Worm (Caenorhabditis elegans) whole organism, early embryonic: ENCODE measurements around the gene Y69A2AR.32.

ENCODE experiments used
- ama-1 ChIP-seq: fragments of 150-350 bp; optimal IDR thresholded peaks from 2 replicates; lab custom pipeline; 2014
- flt-1 ChIP-seq: fragments of 200-800 bp; sonication (Bioruptor generic); IDR thresholded peaks from 2 replicates; pipeline ENCODE4 v1.3.6; 2022; ENCODE audit warnings: missing genetic modification characterization, missing compliant biosample characterization
- hnd-1 ChIP-seq: sonication (generic microtip); optimal IDR thresholded peaks from 2 replicates; lab custom pipeline; 2016; ENCODE audit warnings: missing genetic modification characterization, missing compliant biosample characterization
- scrt-1 ChIP-seq: fragments of 200-800 bp; sonication (Bioruptor generic); IDR thresholded peaks from 2 replicates; pipeline ENCODE4 v1.3.6; 2022; ENCODE audit warnings: missing genetic modification characterization, missing compliant biosample characterization
- tbx-37 ChIP-seq: fragments of 200-800 bp; sonication (Bioruptor generic); conservative IDR thresholded peaks from 2 replicates; pipeline ENCODE4 v1.3.6; 2022; ENCODE audit warnings: missing genetic modification reagents, missing genetic modification characterization, missing compliant biosample characterization

- TF ChIP-seq hnd-1 (tag; lab: Kevin White, UChicago) (no peak), ama-1 (lab: Kevin White, UChicago) (no peak), flt-1 (GFP tag; lab: Robert Waterston, UW) (no peak), tbx-37 (GFP tag; lab: Robert Waterston, UW) (no peak), scrt-1 (GFP tag; lab: Robert Waterston, UW) (no peak)
These were observed 48.9 kb upstream of the Y69A2AR.32 start, which contains the start of gene Y69A2AR.46 for ce11 chrIV:2561358-2561757.
